Fruit fly (Drosophila melanogaster) whole organism, embryonic: Measurements from ENCODE around the gene dnc.
A peak's percentile ranks its signal among the peaks of the same experiment; 100 is the strongest.

Experiments used
- Abd-B ChIP-seq: fragments of 200-800 bp; sonication (Bioruptor generic); optimal IDR thresholded peaks from 2 replicates; lab custom pipeline; 2018; ENCODE audit warnings: missing biosample characterization, mild to moderate bottlenecking, missing genetic modification characterization, moderate library complexity
- CG10147 ChIP-seq: fragments of 200-800 bp; sonication (Bioruptor generic); optimal IDR thresholded peaks from 2 replicates; lab custom pipeline; 2019; ENCODE audit warnings: missing biosample characterization, mild to moderate bottlenecking, missing genetic modification characterization, moderate library complexity
- CG10431 ChIP-seq: fragments of 200-800 bp; sonication (Bioruptor generic); optimal IDR thresholded peaks from 3 replicates; lab custom pipeline; 2018; ENCODE audit warnings: missing biosample characterization, mild to moderate bottlenecking, missing genetic modification characterization
- CG11247 ChIP-seq: fragments of 200-800 bp; sonication (Bioruptor generic); IDR thresholded peaks from 2 replicates; pipeline ENCODE4 v1.3.6; 2022; ENCODE audit warnings: missing biosample characterization, missing genetic modification characterization
- CG12769 ChIP-seq: fragments of 200-800 bp; sonication (Bioruptor generic); optimal IDR thresholded peaks from 2 replicates; lab custom pipeline; 2019; ENCODE audit warnings: missing biosample characterization, mild to moderate bottlenecking, missing genetic modification characterization, moderate library complexity
- CG15073 ChIP-seq: fragments of 200-800 bp; sonication (Bioruptor generic); optimal IDR thresholded peaks from 2 replicates; lab custom pipeline; 2016; ENCODE audit warnings: missing biosample characterization, missing genetic modification characterization
- CG1529 ChIP-seq: fragments of 200-800 bp; sonication (Bioruptor generic); optimal IDR thresholded peaks from 3 replicates; lab custom pipeline; 2018; ENCODE audit warnings: missing biosample characterization, missing genetic modification characterization
- CG15479 ChIP-seq: fragments of 200-800 bp; sonication (Bioruptor generic); optimal IDR thresholded peaks from 3 replicates; lab custom pipeline; 2019; ENCODE audit warnings: missing biosample characterization, mild to moderate bottlenecking, missing genetic modification characterization, moderate library complexity
- CG1602 ChIP-seq: fragments of 200-800 bp; sonication (Bioruptor generic); optimal IDR thresholded peaks from 3 replicates; lab custom pipeline; 2016; ENCODE audit warnings: missing biosample characterization, missing genetic modification characterization
- CG17568 ChIP-seq: fragments of 200-800 bp; sonication (Bioruptor generic); optimal IDR thresholded peaks from 2 replicates; lab custom pipeline; 2018; ENCODE audit warnings: missing biosample characterization, mild to moderate bottlenecking, missing genetic modification characterization, moderate library complexity
- CG18599 ChIP-seq: fragments of 200-800 bp; sonication (Bioruptor generic); optimal IDR thresholded peaks from 3 replicates; lab custom pipeline; 2017; ENCODE audit warnings: missing biosample characterization, missing genetic modification characterization, mild to moderate bottlenecking, moderate library complexity, missing genetic modification reagents
- CG2712 ChIP-seq: fragments of 200-800 bp; optimal IDR thresholded peaks from 3 replicates; lab custom pipeline; 2019; ENCODE audit warnings: missing biosample characterization, mild to moderate bottlenecking, missing genetic modification characterization, moderate library complexity
- CG2875 ChIP-seq: fragments of 200-800 bp; sonication (Bioruptor generic); optimal IDR thresholded peaks from 2 replicates; lab custom pipeline; 2017; ENCODE audit warnings: missing biosample characterization, mild to moderate bottlenecking, missing genetic modification characterization, missing genetic modification reagents
- CG3726 ChIP-seq: fragments of 200-800 bp; sonication (Bioruptor generic); IDR thresholded peaks from 3 replicates; pipeline ENCODE4, ENCODE4 v1.3.6; 2022; ENCODE audit warnings: missing biosample characterization, missing genetic modification characterization
- CG3838 ChIP-seq: fragments of 200-800 bp; sonication (Bioruptor generic); optimal IDR thresholded peaks from 3 replicates; lab custom pipeline; 2016; ENCODE audit warnings: missing biosample characterization, missing genetic modification characterization
- CG4360 ChIP-seq: fragments of 200-800 bp; sonication (Bioruptor generic); IDR thresholded peaks from 2 replicates; pipeline ENCODE4 v1.3.6; 2022; ENCODE audit warnings: missing biosample characterization, missing genetic modification characterization
- CG4424 ChIP-seq: fragments of 200-800 bp; sonication (Bioruptor generic); optimal IDR thresholded peaks from 3 replicates; lab custom pipeline; 2016; ENCODE audit warnings: missing biosample characterization, missing genetic modification characterization
- CG4730 ChIP-seq: fragments of 200-800 bp; sonication (Bioruptor generic); IDR thresholded peaks from 2 replicates; pipeline ENCODE4 v1.3.6; 2022; ENCODE audit warnings: missing biosample characterization, missing genetic modification characterization
- CG5245 ChIP-seq: fragments of 200-800 bp; sonication (Bioruptor generic); optimal IDR thresholded peaks from 3 replicates; lab custom pipeline; 2016; ENCODE audit warnings: missing biosample characterization, missing genetic modification characterization
- CG6765 ChIP-seq: fragments of 200-800 bp; sonication (Bioruptor generic); optimal IDR thresholded peaks from 3 replicates; lab custom pipeline; 2017; ENCODE audit warnings: missing biosample characterization, mild to moderate bottlenecking, missing genetic modification characterization
- CG7987 ChIP-seq: fragments of 200-800 bp; sonication (Bioruptor generic); optimal IDR thresholded peaks from 2 replicates; lab custom pipeline; 2018; ENCODE audit warnings: missing biosample characterization, mild to moderate bottlenecking, missing genetic modification characterization, moderate library complexity
- CG8359 ChIP-seq: fragments of 200-800 bp; sonication (Bioruptor generic); optimal IDR thresholded peaks from 2 replicates; lab custom pipeline; 2017; ENCODE audit warnings: missing biosample characterization, mild to moderate bottlenecking, missing genetic modification characterization, borderline replicate concordance
- CG9797 ChIP-seq: fragments of 200-800 bp; sonication (Bioruptor generic); optimal IDR thresholded peaks from 3 replicates; lab custom pipeline; 2018; ENCODE audit warnings: missing biosample characterization, mild to moderate bottlenecking, missing genetic modification characterization
- CHES-1-like ChIP-seq: fragments of 200-800 bp; sonication (Bioruptor generic); optimal IDR thresholded peaks from 2 replicates; lab custom pipeline; 2016; ENCODE audit warnings: missing biosample characterization, missing genetic modification characterization
- Deaf1 ChIP-seq: fragments of 200-800 bp; optimal IDR thresholded peaks from 3 replicates; lab custom pipeline; 2019; ENCODE audit warnings: missing biosample characterization, mild to moderate bottlenecking, missing genetic modification characterization, moderate library complexity
- Drgx ChIP-seq: fragments of 200-800 bp; sonication (Bioruptor generic); IDR thresholded peaks from 2 replicates; pipeline ENCODE4 v1.3.6; 2022; ENCODE audit warnings: missing biosample characterization, missing genetic modification characterization
- HHEX ChIP-seq: fragments of 200-800 bp; sonication (Bioruptor generic); optimal IDR thresholded peaks from 3 replicates; lab custom pipeline; 2017; ENCODE audit warnings: missing biosample characterization, mild to moderate bottlenecking, missing genetic modification characterization, missing genetic modification reagents
- HLH4C ChIP-seq: fragments of 200-800 bp; sonication (Bioruptor generic); IDR thresholded peaks from 3 replicates; pipeline ENCODE4 v1.3.6; 2022; ENCODE audit warnings: missing biosample characterization, missing genetic modification characterization; ENCODE audit not compliant: partially characterized antibody
- Lim3 ChIP-seq: fragments of 200-800 bp; sonication (Bioruptor generic); IDR thresholded peaks from 2 replicates; pipeline ENCODE4 v1.3.6; 2022; ENCODE audit warnings: missing biosample characterization, missing genetic modification characterization
- Mad ChIP-seq: fragments of 200-800 bp; sonication (Bioruptor generic); optimal IDR thresholded peaks from 2 replicates; lab custom pipeline; 2016; ENCODE audit warnings: missing biosample characterization, missing genetic modification characterization
- NC2β ChIP-seq: fragments of 200-800 bp; sonication (Bioruptor generic); optimal IDR thresholded peaks from 2 replicates; lab custom pipeline; 2016; ENCODE audit warnings: missing biosample characterization, missing genetic modification characterization
- NFAT ChIP-seq: fragments of 200-800 bp; sonication (Bioruptor generic); IDR thresholded peaks from 2 replicates; pipeline ENCODE4 v1.3.6; 2022; ENCODE audit warnings: missing biosample characterization, missing genetic modification characterization
- NK7.1 ChIP-seq: fragments of 200-800 bp; sonication (Bioruptor generic); optimal IDR thresholded peaks from 3 replicates; lab custom pipeline; 2016; ENCODE audit warnings: missing biosample characterization, missing genetic modification characterization
- Nf-YB ChIP-seq: fragments of 200-800 bp; sonication (Bioruptor generic); optimal IDR thresholded peaks from 3 replicates; lab custom pipeline; 2019; ENCODE audit warnings: missing biosample characterization, mild to moderate bottlenecking, missing genetic modification characterization, moderate library complexity
- Nf-YC ChIP-seq: fragments of 200-800 bp; optimal IDR thresholded peaks from 3 replicates; lab custom pipeline; 2019; ENCODE audit warnings: missing biosample characterization, mild to moderate bottlenecking, missing genetic modification characterization, moderate library complexity
- Rx ChIP-seq: fragments of 200-800 bp; sonication (Bioruptor generic); IDR thresholded peaks from 2 replicates; pipeline ENCODE4 v1.3.6; 2022; ENCODE audit warnings: missing biosample characterization, missing genetic modification characterization
- corto ChIP-seq: fragments of 200-800 bp; sonication (Bioruptor generic); optimal IDR thresholded peaks from 2 replicates; lab custom pipeline; 2016; ENCODE audit warnings: missing biosample characterization, mild to moderate bottlenecking, missing genetic modification characterization, moderate library complexity
- cwo ChIP-seq: fragments of 200-800 bp; sonication (Bioruptor generic); optimal IDR thresholded peaks from 3 replicates; lab custom pipeline; 2017; ENCODE audit warnings: missing biosample characterization, missing genetic modification characterization, mild to moderate bottlenecking, moderate library complexity, missing genetic modification reagents
- danr ChIP-seq: fragments of 200-800 bp; sonication (Bioruptor generic); IDR thresholded peaks from 2 replicates; pipeline ENCODE4 v1.3.6; 2022; ENCODE audit warnings: missing biosample characterization, missing genetic modification characterization
- gem ChIP-seq: fragments of 200-800 bp; sonication (Bioruptor generic); optimal IDR thresholded peaks from 2 replicates; lab custom pipeline; 2019; ENCODE audit warnings: missing biosample characterization, mild to moderate bottlenecking, missing genetic modification characterization, moderate library complexity
- gsb-n ChIP-seq: fragments of 200-800 bp; sonication (Bioruptor generic); optimal IDR thresholded peaks from 3 replicates; lab custom pipeline; 2018; ENCODE audit warnings: missing biosample characterization, mild to moderate bottlenecking, missing genetic modification characterization
- hth ChIP-seq: fragments of >200 bp; optimal IDR thresholded peaks from 2 replicates; lab custom pipeline; 2017; ENCODE audit warnings: inconsistent platforms
- luna ChIP-seq: fragments of 200-800 bp; sonication (Bioruptor generic); optimal IDR thresholded peaks from 2 replicates; lab custom pipeline; 2016; ENCODE audit warnings: missing biosample characterization, missing genetic modification characterization
- otp ChIP-seq: fragments of 200-800 bp; sonication (Bioruptor generic); IDR thresholded peaks from 3 replicates; pipeline ENCODE4, ENCODE4 v1.3.6; 2022; ENCODE audit warnings: missing biosample characterization, missing genetic modification characterization
- psq ChIP-seq: fragments of 200-800 bp; sonication (Bioruptor generic); optimal IDR thresholded peaks from 2 replicates; lab custom pipeline; 2017; ENCODE audit warnings: missing biosample characterization, missing genetic modification characterization
- sima ChIP-seq: fragments of 200-800 bp; sonication (Bioruptor generic); optimal IDR thresholded peaks from 2 replicates; lab custom pipeline; 2016; ENCODE audit warnings: missing biosample characterization, missing genetic modification characterization
- trem ChIP-seq: fragments of 200-800 bp; optimal IDR thresholded peaks from 3 replicates; lab custom pipeline; 2019; ENCODE audit warnings: missing biosample characterization, mild to moderate bottlenecking, missing genetic modification characterization, moderate library complexity
- unc-4 ChIP-seq: fragments of 200-800 bp; sonication (Bioruptor generic); IDR thresholded peaks from 2 replicates; pipeline ENCODE4 v1.3.6; 2022; ENCODE audit warnings: missing biosample characterization, missing genetic modification characterization; ENCODE audit not compliant: partially characterized antibody
- unpg ChIP-seq: fragments of 200-800 bp; sonication (Bioruptor generic); optimal IDR thresholded peaks from 3 replicates; lab custom pipeline; 2018; ENCODE audit warnings: missing biosample characterization, mild to moderate bottlenecking, missing genetic modification characterization, moderate library complexity
- yki ChIP-seq: fragments of >200 bp; optimal IDR thresholded peaks from 3 replicates; lab custom pipeline; 2018
- zfh1 ChIP-seq: fragments of 200-800 bp; sonication (Bioruptor generic); IDR thresholded peaks from 3 replicates; pipeline ENCODE4 v1.3.6; 2022; ENCODE audit warnings: missing biosample characterization, missing genetic modification characterization

The dnc gene

dm6 chrX:3310827-3311226 lies 134.6 kb downstream of the dnc start (continued):
- TF ChIP-seq gem (tag; lab: Kevin White, UChicago) (peak; percentile 91), Rx (peak; percentile 82), HLH4C (GFP tag; lab: Robert Waterston, UW) (no peak), Mad (peak; percentile 65), CG10431 (GFP tag; lab: Kevin White, UChicago) (peak; percentile 21), cwo (peak; percentile 83), unc-4 (no peak), trem (tag; lab: Kevin White, UChicago) (peak; percentile 42), CHES-1-like (GFP tag; lab: Kevin White, UChicago) (peak; percentile 78), CG3726 (peak; percentile 82), Drgx (GFP tag; lab: Robert Waterston, UW) (peak; percentile 83), NFAT (GFP tag; lab: Robert Waterston, UW) (peak; percentile 71), CG15073 (GFP tag; lab: Kevin White, UChicago) (peak; percentile 8), NC2β (GFP tag; lab: Kevin White, UChicago) (peak; percentile 65), otp (GFP tag; lab: Robert Waterston, UW) (peak; percentile 81; the same call in 2 of the 3 replicates), CG18599 (peak; percentile 95), CG15479 (GFP tag; lab: Kevin White, UChicago) (no peak), CG11247 (peak; percentile 73), CG12769 (peak; percentile 87), CG4360 (GFP tag; lab: Robert Waterston, UW) (peak; percentile 72), CG5245 (peak; percentile 47), sima (no peak), CG1529 (GFP tag; lab: Kevin White, UChicago) (peak; percentile 76), CG3838 (GFP tag; lab: Kevin White, UChicago) (peak; percentile 40), NK7.1 (GFP tag; lab: Kevin White, UChicago) (peak; percentile 27), danr (GFP tag; lab: Robert Waterston, UW) (peak; percentile 70), unpg (GFP tag; lab: Kevin White, UChicago) (peak; percentile 90), HHEX (peak; percentile 79), gsb-n (tag; lab: Kevin White, UChicago) (peak; percentile 73), corto (no peak), CG1602 (GFP tag; lab: Kevin White, UChicago) (peak; percentile 66), CG2712 (tag; lab: Kevin White, UChicago) (peak; percentile 94), Deaf1 (tag; lab: Kevin White, UChicago) (peak; percentile 52), CG7987 (GFP tag; lab: Kevin White, UChicago) (peak; percentile 49), yki (lab: Kevin White, UChicago) (no peak), luna (GFP tag; lab: Kevin White, UChicago) (peak; percentile 57), CG17568 (GFP tag; lab: Kevin White, UChicago) (peak; percentile 71), CG6765 (GFP tag; lab: Kevin White, UChicago) (peak; percentile 75), Nf-YC (tag; lab: Kevin White, UChicago) (peak; percentile 77), CG9797 (GFP tag; lab: Kevin White, UChicago) (no peak), CG8359 (GFP tag; lab: Kevin White, UChicago) (peak; percentile 30), hth (no peak), Lim3 (no peak), Abd-B (GFP tag; lab: Kevin White, UChicago) (peak; percentile 78), zfh1 (GFP tag; lab: Robert Waterston, UW) (peak; percentile 94), CG10147 (GFP tag; lab: Kevin White, UChicago) (peak; percentile 87), CG2875 (GFP tag; lab: Kevin White, UChicago) (peak; percentile 63), CG4730 (GFP tag; lab: Robert Waterston, UW) (peak; percentile 65), psq (GFP tag; lab: Kevin White, UChicago) (peak; percentile 29), Nf-YB (peak; percentile 72), CG4424 (GFP tag; lab: Kevin White, UChicago) (peak; percentile 74)
